Worm (Caenorhabditis elegans): ENCODE measurements around the gene K08D8.10.

ce11 chrIV:12906529-12906928 is 6.2 kb downstream of the K08D8.10 start, which contains the start of gene K08D8.3:
- TF ChIP-seq lim-7 (GFP tag; IDR thresholded peaks at IDR 0.05) (no peak), jun-1 (tag; optimal IDR thresholded peaks at IDR 0.05) (no peak), R02D3.7 (tag; optimal IDR thresholded peaks at IDR 0.05) (no peak), Y75B8A.6 (GFP tag; IDR thresholded peaks at IDR 0.05) (no peak), unc-62 (GFP tag; optimal IDR thresholded peaks at IDR 0.05 in 1 of 2) (no peak), unc-62 (tag; optimal IDR thresholded peaks at IDR 0.05) (no peak), fos-1 (tag; optimal IDR thresholded peaks at IDR 0.05) (no peak), pha-4 (GFP tag; IDR thresholded peaks at IDR 0.05) (no peak), pha-4 (tag; optimal IDR thresholded peaks at IDR 0.05) (no peak), madf-5 (GFP tag; IDR thresholded peaks at IDR 0.05) (no peak), snpc-4 (tag; optimal IDR thresholded peaks at IDR 0.05) (no peak), ztf-11 (tag; optimal IDR thresholded peaks at IDR 0.05) (no peak), lin-15B (tag; optimal IDR thresholded peaks at IDR 0.05) (no peak), madf-9 (GFP tag; conservative IDR thresholded peaks at IDR 0.05) (no peak), unc-130 (GFP tag; optimal IDR thresholded peaks at IDR 0.05) (no peak)
